Fruit fly (Drosophila melanogaster): ENCODE measurements around the gene KLHL18.
A peak's percentile ranks its signal among the peaks of the same experiment; 100 is the strongest.

The KLHL18 gene

DNA sequence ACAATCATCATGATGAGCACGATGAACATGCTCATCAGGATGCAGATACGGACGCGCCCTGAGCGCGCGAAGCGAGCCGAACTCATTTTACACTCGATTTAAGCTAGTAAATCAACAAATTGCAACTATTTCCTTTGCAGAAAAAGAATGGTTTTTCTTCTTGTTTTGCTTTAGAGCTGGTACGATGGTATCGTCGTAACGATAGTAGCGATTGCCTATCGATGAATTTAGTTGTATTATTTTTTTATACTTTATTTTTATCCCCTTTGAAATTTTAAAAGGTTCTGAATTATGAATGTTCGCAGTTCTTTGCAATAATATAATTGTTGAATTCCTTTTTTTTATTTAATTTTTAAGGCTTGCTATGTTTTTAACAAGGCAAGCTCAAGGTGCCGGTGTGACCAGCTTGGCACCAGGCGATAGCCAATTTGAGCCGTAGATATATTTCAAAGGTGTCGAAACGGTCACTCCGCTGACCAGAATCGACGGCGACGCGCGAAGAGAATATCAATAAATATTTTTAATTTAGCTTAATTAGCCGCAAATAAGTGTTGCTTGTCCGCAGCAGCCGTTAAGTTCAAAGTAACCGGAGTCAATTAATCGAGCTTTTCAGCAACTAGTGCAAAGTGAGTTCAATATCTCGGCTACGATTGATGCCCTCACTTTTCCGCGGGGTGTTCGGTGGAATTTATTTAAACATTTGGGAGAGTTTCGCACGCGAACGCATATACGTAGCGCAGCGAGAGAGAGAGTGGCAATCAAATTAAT lies 42.8 kb downstream of the KLHL18 start, which contains the start of the genes CG12213 and GC1 (continued):
- TF ChIP-seq CG18262 (tag; optimal IDR thresholded peaks at IDR 0.05) (peak; percentile 38), D19B (GFP tag; optimal IDR thresholded peaks at IDR 0.05) (no peak), CG7839 (tag; optimal IDR thresholded peaks at IDR 0.05) (peak; percentile 17), CG1529 (GFP tag; optimal IDR thresholded peaks at IDR 0.05) (no peak), CG10654 (GFP tag; optimal IDR thresholded peaks at IDR 0.05) (no peak), CG1602 (GFP tag; optimal IDR thresholded peaks at IDR 0.05) (no peak), zfh2 (GFP tag; optimal IDR thresholded peaks at IDR 0.05) (peak; percentile 16), CG10462 (GFP tag; optimal IDR thresholded peaks at IDR 0.05) (no peak), row (GFP tag; IDR thresholded peaks at IDR 0.05) (peak; percentile 82), CG15514 (GFP tag; optimal IDR thresholded peaks at IDR 0.05) (peak; percentile 69), Spps (tag; optimal IDR thresholded peaks at IDR 0.05) (no peak), CG33213 (GFP tag; optimal IDR thresholded peaks at IDR 0.05) (peak; percentile 49), emc (GFP tag; optimal IDR thresholded peaks at IDR 0.05) (no peak), CG9817 (tag; optimal IDR thresholded peaks at IDR 0.05) (no peak), eyg (GFP tag; optimal IDR thresholded peaks at IDR 0.05) (no peak), zfh1 (GFP tag; IDR thresholded peaks at IDR 0.05) (no peak), oc (tag; optimal IDR thresholded peaks at IDR 0.05) (no peak), CG9609 (GFP tag; optimal IDR thresholded peaks at IDR 0.05) (no peak), grn (GFP tag; optimal IDR thresholded peaks at IDR 0.05) (peak; percentile 44), Mad (GFP tag; optimal IDR thresholded peaks at IDR 0.05) (peak; percentile 20), sob (GFP tag; IDR thresholded peaks at IDR 0.05) (no peak; the same call in 1 of the 2 replicates), ranshi (GFP tag; IDR thresholded peaks at IDR 0.05) (no peak), Hmx (GFP tag; optimal IDR thresholded peaks at IDR 0.05) (no peak), Taf1 (GFP tag; IDR thresholded peaks at IDR 0.05) (no peak), prd (optimal IDR thresholded peaks at IDR 0.05) (no peak), prd (GFP tag; IDR thresholded peaks at IDR 0.05) (no peak), Pdp1 (GFP tag; optimal IDR thresholded peaks at IDR 0.05) (no peak), CG32772 (GFP tag; IDR thresholded peaks at IDR 0.05) (no peak), CG10959 (GFP tag; IDR thresholded peaks at IDR 0.05) (no peak), wdn (GFP tag; IDR thresholded peaks at IDR 0.05) (no peak), CG2889 (GFP tag; IDR thresholded peaks at IDR 0.05) (no peak), Dbx (GFP tag; IDR thresholded peaks at IDR 0.05) (0 out of 3 replicates have a peak, but pooled peaks have one; percentile 21), dpn (GFP tag; optimal IDR thresholded peaks at IDR 0.05) (peak in 1 of 2 experiments; percentile 37), H2.0 (GFP tag; IDR thresholded peaks at IDR 0.05) (no peak), Dll (GFP tag; IDR thresholded peaks at IDR 0.05; ENCODE audit: partially characterized antibody) (peak; percentile 99), Ssrp (tag; optimal IDR thresholded peaks at IDR 0.05) (no peak), CG2202 (tag; optimal IDR thresholded peaks at IDR 0.05) (no peak), CG1233 (GFP tag; optimal IDR thresholded peaks at IDR 0.05) (no peak), CG5245 (GFP tag; optimal IDR thresholded peaks at IDR 0.05) (no peak), CG11504 (tag; optimal IDR thresholded peaks at IDR 0.05) (peak; percentile 56), dmrt99B (tag; optimal IDR thresholded peaks at IDR 0.05) (no peak), Lpt (GFP tag; optimal IDR thresholded peaks at IDR 0.05) (no peak), Dp (GFP tag; optimal IDR thresholded peaks at IDR 0.05) (peak; percentile 76), Nf-YA (GFP tag; IDR thresholded peaks at IDR 0.05) (no peak), Ets65A (GFP tag) (no peak), Dip2 (GFP tag; IDR thresholded peaks at IDR 0.05) (no peak), CG33557 (GFP tag; optimal IDR thresholded peaks at IDR 0.05) (no peak), nerfin-1 (tag; optimal IDR thresholded peaks at IDR 0.05) (peak; percentile 39), slou (GFP tag; optimal IDR thresholded peaks at IDR 0.05) (no peak), CG30403 (GFP tag; optimal IDR thresholded peaks at IDR 0.05) (peak; percentile 44), CG3995 (GFP tag; optimal IDR thresholded peaks at IDR 0.05) (peak; percentile 90)
